Fruit fly (Drosophila melanogaster) whole organism, embryonic: Measurements from ENCODE around the gene CG3038.
A peak's percentile ranks its signal among the peaks of the same experiment; 100 is the strongest.

Experiments used
- ATbp ChIP-seq: fragments of 200-800 bp; sonication (Bioruptor generic); optimal IDR thresholded peaks from 2 replicates; lab custom pipeline; 2017; ENCODE audit warnings: missing biosample characterization, mild to moderate bottlenecking, missing genetic modification characterization, missing genetic modification reagents
- Abd-B ChIP-seq: fragments of 200-800 bp; sonication (Bioruptor generic); optimal IDR thresholded peaks from 2 replicates; lab custom pipeline; 2018; ENCODE audit warnings: missing biosample characterization, mild to moderate bottlenecking, missing genetic modification characterization, moderate library complexity
- Bteb2 ChIP-seq: fragments of 200-800 bp; sonication (Bioruptor generic); optimal IDR thresholded peaks from 2 replicates; lab custom pipeline; 2016; ENCODE audit warnings: missing biosample characterization, missing genetic modification characterization
- CG10654 ChIP-seq: fragments of 200-800 bp; sonication (Bioruptor generic); optimal IDR thresholded peaks from 2 replicates; lab custom pipeline; 2016; ENCODE audit warnings: missing biosample characterization, missing genetic modification characterization
- CG10979 ChIP-seq: fragments of 200-800 bp; sonication (Bioruptor generic); optimal IDR thresholded peaks from 2 replicates; lab custom pipeline; 2018; ENCODE audit warnings: missing biosample characterization, mild to moderate bottlenecking, missing genetic modification characterization, moderate library complexity
- CG11085 ChIP-seq: fragments of 200-800 bp; sonication (Bioruptor generic); IDR thresholded peaks from 2 replicates; pipeline ENCODE4 v1.3.6; 2022; ENCODE audit warnings: missing biosample characterization, missing genetic modification characterization
- CG11504 ChIP-seq: fragments of 200-800 bp; sonication (Bioruptor generic); optimal IDR thresholded peaks from 3 replicates; lab custom pipeline; 2019; ENCODE audit warnings: missing biosample characterization, mild to moderate bottlenecking, missing genetic modification characterization, moderate library complexity
- CG12236 ChIP-seq: fragments of 200-800 bp; sonication (Bioruptor generic); optimal IDR thresholded peaks from 2 replicates; lab custom pipeline; 2016; ENCODE audit warnings: missing biosample characterization, missing genetic modification characterization
- CG14050 ChIP-seq: fragments of 200-800 bp; sonication (Bioruptor generic); IDR thresholded peaks from 3 replicates; pipeline ENCODE4 v1.3.6; 2022; ENCODE audit warnings: missing biosample characterization, missing genetic modification characterization
- CG14965 ChIP-seq: fragments of 200-800 bp; sonication (Bioruptor generic); optimal IDR thresholded peaks from 2 replicates; lab custom pipeline; 2016; ENCODE audit warnings: missing biosample characterization, missing genetic modification characterization, borderline replicate concordance
- CG31224 ChIP-seq: fragments of 200-800 bp; sonication (Bioruptor generic); IDR thresholded peaks from 2 replicates; pipeline ENCODE4 v1.3.6; 2022; ENCODE audit warnings: missing biosample characterization, missing genetic modification characterization
- CG3995 ChIP-seq: fragments of 200-800 bp; sonication (Bioruptor generic); optimal IDR thresholded peaks from 3 replicates; lab custom pipeline; 2016; ENCODE audit warnings: missing biosample characterization, missing genetic modification characterization
- CG4730 ChIP-seq: fragments of 200-800 bp; sonication (Bioruptor generic); IDR thresholded peaks from 2 replicates; pipeline ENCODE4 v1.3.6; 2022; ENCODE audit warnings: missing biosample characterization, missing genetic modification characterization
- CG5245 ChIP-seq: fragments of 200-800 bp; sonication (Bioruptor generic); optimal IDR thresholded peaks from 3 replicates; lab custom pipeline; 2016; ENCODE audit warnings: missing biosample characterization, missing genetic modification characterization
- CG6254 ChIP-seq: fragments of 200-800 bp; sonication (Bioruptor generic); optimal IDR thresholded peaks from 3 replicates; lab custom pipeline; 2017; ENCODE audit warnings: mild to moderate bottlenecking, missing biosample characterization, missing genetic modification reagents, missing genetic modification characterization
- CG7357 ChIP-seq: fragments of 200-800 bp; sonication (Bioruptor generic); IDR thresholded peaks from 3 replicates; pipeline ENCODE4 v1.3.6; 2022; ENCODE audit warnings: missing biosample characterization, missing genetic modification characterization
- CG7745 ChIP-seq: fragments of 200-800 bp; sonication (Bioruptor generic); optimal IDR thresholded peaks from 2 replicates; lab custom pipeline; 2018; ENCODE audit warnings: missing biosample characterization, mild to moderate bottlenecking, missing genetic modification characterization, moderate library complexity
- CG7928 ChIP-seq: fragments of 200-800 bp; sonication (Bioruptor generic); optimal IDR thresholded peaks from 2 replicates; lab custom pipeline; 2017; ENCODE audit warnings: missing biosample characterization, mild to moderate bottlenecking, missing genetic modification characterization
- CG9609 ChIP-seq: fragments of 200-800 bp; sonication (Bioruptor generic); optimal IDR thresholded peaks from 3 replicates; lab custom pipeline; 2016; ENCODE audit warnings: missing biosample characterization, missing genetic modification characterization
- CTCF ChIP-seq: fragments of 200-800 bp; sonication (Bioruptor generic); optimal IDR thresholded peaks from 2 replicates; lab custom pipeline; 2017; ENCODE audit warnings: missing biosample characterization, mild to moderate bottlenecking, missing genetic modification characterization, moderate library complexity
- D19A ChIP-seq: fragments of 200-800 bp; optimal IDR thresholded peaks from 3 replicates; lab custom pipeline; 2019; ENCODE audit warnings: missing biosample characterization, mild to moderate bottlenecking, missing genetic modification characterization, moderate library complexity
- Deaf1 ChIP-seq: fragments of 200-800 bp; optimal IDR thresholded peaks from 3 replicates; lab custom pipeline; 2019; ENCODE audit warnings: missing biosample characterization, mild to moderate bottlenecking, missing genetic modification characterization, moderate library complexity
- Dek ChIP-seq: fragments of 200-800 bp; sonication (Bioruptor generic); optimal IDR thresholded peaks from 3 replicates; lab custom pipeline; 2019; ENCODE audit warnings: missing biosample characterization, mild to moderate bottlenecking, missing genetic modification characterization, moderate library complexity
- Dfd ChIP-seq, 2 experiments: fragments of >200 bp; optimal IDR thresholded peaks; 2 replicates each; lab custom pipeline; 2017; ENCODE audit warnings: missing biosample characterization in 2 of 2, missing genetic modification characterization in 2 of 2
- Fer2 ChIP-seq: fragments of 200-800 bp; sonication (Bioruptor generic); optimal IDR thresholded peaks from 2 replicates; lab custom pipeline; 2018; ENCODE audit warnings: missing biosample characterization, mild to moderate bottlenecking, missing genetic modification characterization, moderate library complexity
- HLH3B ChIP-seq: fragments of 200-800 bp; sonication (Bioruptor generic); IDR thresholded peaks from 2 replicates; pipeline ENCODE4 v1.3.6; 2022; ENCODE audit warnings: missing biosample characterization, missing genetic modification characterization
- Lpt ChIP-seq: fragments of >200 bp; optimal IDR thresholded peaks from 2 replicates; lab custom pipeline; 2018; ENCODE audit warnings: missing biosample characterization, missing genetic modification characterization
- MESR4 ChIP-seq: fragments of 200-800 bp; sonication (Bioruptor generic); optimal IDR thresholded peaks from 2 replicates; lab custom pipeline; 2018; ENCODE audit warnings: missing biosample characterization, mild to moderate bottlenecking, missing genetic modification characterization, moderate library complexity
- Meics ChIP-seq: fragments of 200-800 bp; sonication (Bioruptor generic); optimal IDR thresholded peaks from 2 replicates; lab custom pipeline; 2017; ENCODE audit warnings: missing biosample characterization, mild to moderate bottlenecking, missing genetic modification characterization
- Opbp ChIP-seq: fragments of 200-800 bp; sonication (Bioruptor generic); IDR thresholded peaks from 3 replicates; pipeline ENCODE4 v1.3.6; 2022; ENCODE audit warnings: missing biosample characterization, missing genetic modification characterization; ENCODE audit not compliant: partially characterized antibody
- Scr ChIP-seq: fragments of 200-800 bp; sonication (Bioruptor generic); IDR thresholded peaks from 2 replicates; pipeline ENCODE4 v1.3.6; 2022; ENCODE audit warnings: missing biosample characterization, missing genetic modification characterization; ENCODE audit not compliant: partially characterized antibody
- Sin3A ChIP-seq: fragments of >200 bp; optimal IDR thresholded peaks from 2 replicates; lab custom pipeline; 2018
- Stat92E ChIP-seq, 3 experiments: fragments of >200 bp in 2 of 3; fragments of 200-800 bp in 1 of 3; sonication (Bioruptor generic) in 1 of 3; optimal IDR thresholded peaks; 2 replicates each; lab custom pipeline; 2017 to 2019; ENCODE audit warnings: missing biosample characterization in 3 of 3, missing genetic modification characterization in 3 of 3, mild to moderate bottlenecking in 1 of 3, moderate library complexity in 1 of 3
- Trl ChIP-seq, 3 experiments: fragments of >200 bp in 2 of 3; fragments of 200-800 bp in 1 of 3; sonication (Bioruptor generic) in 1 of 3; optimal IDR thresholded peaks; 2 replicates in 1 of 3; 3 replicates in 2 of 3; lab custom pipeline; 2016 to 2017; ENCODE audit warnings: missing biosample characterization in 1 of 3, missing genetic modification characterization in 1 of 3
- Vsx1 ChIP-seq: fragments of 200-800 bp; sonication (Bioruptor generic); optimal IDR thresholded peaks from 2 replicates; lab custom pipeline; 2017; ENCODE audit warnings: missing biosample characterization, mild to moderate bottlenecking, missing genetic modification characterization, missing genetic modification reagents
- ci ChIP-seq: fragments of 200-800 bp; sonication (Bioruptor generic); IDR thresholded peaks from 3 replicates; pipeline ENCODE4 v1.3.6; 2022; ENCODE audit warnings: missing biosample characterization, missing genetic modification characterization
- dimm ChIP-seq: fragments of 200-800 bp; sonication (Bioruptor generic); IDR thresholded peaks from 2 replicates; pipeline ENCODE4 v1.3.6; 2022; ENCODE audit warnings: missing biosample characterization, missing genetic modification characterization
- dm ChIP-seq: fragments of 200-800 bp; sonication (Bioruptor generic); optimal IDR thresholded peaks from 3 replicates; lab custom pipeline; 2016; ENCODE audit warnings: missing biosample characterization, missing genetic modification characterization
- dmrt99B ChIP-seq: fragments of 200-800 bp; sonication (Bioruptor generic); optimal IDR thresholded peaks from 2 replicates; lab custom pipeline; 2018; ENCODE audit warnings: missing biosample characterization, mild to moderate bottlenecking, missing genetic modification characterization, moderate library complexity
- esg ChIP-seq: fragments of 200-800 bp; sonication (Bioruptor generic); conservative IDR thresholded peaks from 2 replicates; pipeline ENCODE4 v1.3.6; 2022; ENCODE audit warnings: missing biosample characterization, missing genetic modification characterization
- eyg ChIP-seq: fragments of 200-800 bp; sonication (Bioruptor generic); optimal IDR thresholded peaks from 3 replicates; lab custom pipeline; 2016; ENCODE audit warnings: missing biosample characterization, missing genetic modification characterization
- fd96Cb ChIP-seq: fragments of 200-800 bp; sonication (Bioruptor generic); optimal IDR thresholded peaks from 2 replicates; lab custom pipeline; 2018; ENCODE audit warnings: missing biosample characterization, mild to moderate bottlenecking, missing genetic modification characterization, moderate library complexity
- gcm2 ChIP-seq: fragments of 200-800 bp; sonication (Bioruptor generic); optimal IDR thresholded peaks from 2 replicates; lab custom pipeline; 2016; ENCODE audit warnings: missing biosample characterization, missing genetic modification characterization
- grn ChIP-seq: fragments of 200-800 bp; sonication (Bioruptor generic); optimal IDR thresholded peaks from 3 replicates; lab custom pipeline; 2017; ENCODE audit warnings: missing biosample characterization, missing genetic modification characterization
- gsb ChIP-seq: fragments of 200-800 bp; sonication (Bioruptor generic); IDR thresholded peaks from 2 replicates; pipeline ENCODE4 v1.3.6; 2022; ENCODE audit warnings: missing biosample characterization, missing genetic modification characterization
- gsb-n ChIP-seq: fragments of 200-800 bp; sonication (Bioruptor generic); optimal IDR thresholded peaks from 3 replicates; lab custom pipeline; 2018; ENCODE audit warnings: missing biosample characterization, mild to moderate bottlenecking, missing genetic modification characterization
- h ChIP-seq: fragments of >200 bp; optimal IDR thresholded peaks from 2 replicates; lab custom pipeline; 2017
- ind ChIP-seq: fragments of 200-800 bp; sonication (Bioruptor generic); optimal IDR thresholded peaks from 3 replicates; lab custom pipeline; 2016; ENCODE audit warnings: missing biosample characterization, missing genetic modification characterization
- ken ChIP-seq: fragments of 200-800 bp; sonication (Bioruptor generic); IDR thresholded peaks from 3 replicates; pipeline ENCODE4 v1.3.6; 2022; ENCODE audit warnings: missing biosample characterization, missing genetic modification characterization
- ro ChIP-seq: fragments of 200-800 bp; sonication (Bioruptor generic); IDR thresholded peaks from 2 replicates; pipeline ENCODE4 v1.3.6; 2022; ENCODE audit warnings: missing biosample characterization, missing genetic modification characterization
- tin ChIP-seq: fragments of 200-800 bp; sonication (Bioruptor generic); optimal IDR thresholded peaks from 3 replicates; lab custom pipeline; 2016; ENCODE audit warnings: missing biosample characterization, missing genetic modification characterization
- vnd ChIP-seq: fragments of 200-800 bp; sonication (Bioruptor generic); IDR thresholded peaks from 3 replicates; pipeline ENCODE4 v1.3.6; 2022; ENCODE audit warnings: missing biosample characterization, missing genetic modification characterization; ENCODE audit not compliant: partially characterized antibody
- vvl ChIP-seq: fragments of 200-800 bp; sonication (Bioruptor generic); IDR thresholded peaks from 2 replicates; pipeline ENCODE4 v1.3.6; 2022; ENCODE audit warnings: missing biosample characterization, missing genetic modification characterization

CG3038 gene

DNA sequence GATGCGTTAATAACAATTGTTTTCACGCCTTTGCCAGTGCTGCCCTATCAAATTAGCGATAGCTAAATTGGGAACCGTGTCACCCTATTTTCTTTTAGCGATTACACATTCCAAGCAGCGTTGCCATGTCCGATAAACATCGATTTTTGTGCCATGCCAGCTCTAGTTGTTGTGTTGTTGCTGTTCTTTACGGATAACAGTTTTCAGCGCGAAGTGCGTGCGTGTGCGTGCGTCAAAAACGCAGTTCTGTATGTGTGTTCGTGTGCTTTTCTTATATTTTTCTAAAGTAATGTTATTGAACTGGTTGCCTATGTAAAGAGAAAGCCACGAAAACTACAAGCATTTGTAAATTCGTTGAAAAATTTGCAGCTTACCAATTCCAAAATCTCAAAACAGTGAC, at the start of gene CG3038, which contains the start of gene G9a (continued):
- no peak for TF ChIP-seq vvl (GFP tag; lab: Robert Waterston, UW)
- no peak for TF ChIP-seq CG12236 (GFP tag; lab: Kevin White, UChicago)
- TF ChIP-seq ind (GFP tag; lab: Kevin White, UChicago): no peak
- TF ChIP-seq MESR4 (GFP tag; lab: Kevin White, UChicago): peak; percentile 57
- peak; percentile 31 for TF ChIP-seq Deaf1 (tag; lab: Kevin White, UChicago)
- TF ChIP-seq gcm2 (GFP tag; lab: Kevin White, UChicago): peak; percentile 50
- TF ChIP-seq ci (GFP tag; lab: Robert Waterston, UW): no peak
- peak; percentile 1 for TF ChIP-seq eyg (GFP tag; lab: Kevin White, UChicago)
- TF ChIP-seq fd96Cb (tag; lab: Kevin White, UChicago): no peak
- TF ChIP-seq Opbp (GFP tag; lab: Robert Waterston, UW): no peak
- peak; percentile 42 for TF ChIP-seq CG6254
- TF ChIP-seq CG7928 (GFP tag; lab: Kevin White, UChicago): no peak
- TF ChIP-seq CG5245 (GFP tag; lab: Kevin White, UChicago): no peak
- no peak for TF ChIP-seq CG7745 (tag; lab: Kevin White, UChicago)
- no peak for TF ChIP-seq dmrt99B (tag; lab: Kevin White, UChicago)
- TF ChIP-seq Vsx1 (GFP tag; lab: Kevin White, UChicago): no peak
- peak; percentile 9 for TF ChIP-seq CG10654 (GFP tag; lab: Kevin White, UChicago)
- TF ChIP-seq Lpt (GFP tag; lab: Kevin White, UChicago): no peak
- TF ChIP-seq CTCF (GFP tag; lab: Kevin White, UChicago): peak; percentile 25
- peak; percentile 75 for TF ChIP-seq dm (GFP tag; lab: Kevin White, UChicago)
- peak; percentile 84 for TF ChIP-seq CG3995
- peak in 1 of 3 experiments; percentile 77 for TF ChIP-seq Stat92E (GFP tag; optimal IDR thresholded peaks at IDR 0.05; lab: Kevin White, UChicago)
- TF ChIP-seq dimm (GFP tag; lab: Robert Waterston, UW): no peak
- peak; percentile 17 for TF ChIP-seq grn (GFP tag; lab: Kevin White, UChicago)
- no peak for TF ChIP-seq CG7357 (GFP tag; lab: Robert Waterston, UW)
- TF ChIP-seq Dfd (GFP tag; optimal IDR thresholded peaks at IDR 0.05; lab: Kevin White, UChicago): no peak
- TF ChIP-seq gsb-n (tag; lab: Kevin White, UChicago): peak; percentile 53
- TF ChIP-seq CG11085 (GFP tag; lab: Robert Waterston, UW): no peak
- TF ChIP-seq CG14965 (GFP tag; lab: Kevin White, UChicago): no peak
- no peak for TF ChIP-seq CG14050 (GFP tag; lab: Robert Waterston, UW)
- TF ChIP-seq Fer2: no peak
- TF ChIP-seq CG4730 (GFP tag; lab: Robert Waterston, UW): no peak
- no peak for TF ChIP-seq CG11504 (tag; lab: Kevin White, UChicago)
- no peak for TF ChIP-seq Scr (GFP tag; lab: Robert Waterston, UW)
- no peak for TF ChIP-seq Meics
- TF ChIP-seq esg (GFP tag; lab: Robert Waterston, UW): no peak
- TF ChIP-seq vnd (GFP tag; lab: Robert Waterston, UW): no peak
- peak; percentile 75 for TF ChIP-seq Sin3A
- peak; percentile 4 for TF ChIP-seq CG10979 (tag; lab: Kevin White, UChicago)
- no peak for TF ChIP-seq h (lab: Kevin White, UChicago)
- TF ChIP-seq gsb: no peak
- TF ChIP-seq Trl (optimal IDR thresholded peaks at IDR 0.05; lab: Kevin White, UChicago): no peak
- peak; percentile 45 for TF ChIP-seq Trl (GFP tag; optimal IDR thresholded peaks at IDR 0.05; lab: Kevin White, UChicago)
- TF ChIP-seq CG9609 (GFP tag; lab: Kevin White, UChicago): peak; percentile 9
- TF ChIP-seq HLH3B (GFP tag; lab: Robert Waterston, UW): no peak
- TF ChIP-seq Dek (tag; lab: Kevin White, UChicago): peak; percentile 45
- no peak for TF ChIP-seq Abd-B (GFP tag; lab: Kevin White, UChicago)
- TF ChIP-seq D19A (tag; lab: Kevin White, UChicago): no peak
- no peak for TF ChIP-seq tin (GFP tag; lab: Kevin White, UChicago)
- TF ChIP-seq Bteb2 (GFP tag; lab: Kevin White, UChicago): no peak
- TF ChIP-seq ken (GFP tag; lab: Robert Waterston, UW): no peak
- TF ChIP-seq ro (GFP tag; lab: Robert Waterston, UW): no peak
- TF ChIP-seq CG31224 (GFP tag; lab: Robert Waterston, UW): no peak
- no peak for TF ChIP-seq ATbp (GFP tag; lab: Kevin White, UChicago)
